Worm (Caenorhabditis elegans) whole organism, L2 larva: Measurements from ENCODE around the gene E01G4.6.

ENCODE experiments used
- C34F6.9 ChIP-seq: fragments of 150-350 bp; optimal IDR thresholded peaks from 2 replicates; lab custom pipeline; 2014; ENCODE audit warnings: missing biosample characterization, missing genetic modification characterization
- R02D3.7 ChIP-seq: fragments of 150-350 bp; optimal IDR thresholded peaks from 2 replicates; lab custom pipeline; 2014; ENCODE audit warnings: missing biosample characterization, missing genetic modification characterization
- Y55F3AM.14 ChIP-seq: fragments of 200-800 bp; sonication (Bioruptor generic); optimal IDR thresholded peaks from 2 replicates; lab custom pipeline; 2018; ENCODE audit warnings: mild to moderate bottlenecking, missing genetic modification characterization, missing compliant biosample characterization
- ZK546.5 ChIP-seq: sonication (generic microtip); optimal IDR thresholded peaks from 2 replicates; lab custom pipeline; 2017; ENCODE audit warnings: missing biosample characterization, missing genetic modification characterization
- alr-1 ChIP-seq: fragments of 150-350 bp; optimal IDR thresholded peaks from 2 replicates; lab custom pipeline; 2014; ENCODE audit warnings: missing biosample characterization, missing genetic modification characterization
- aly-2 ChIP-seq: fragments of 150-350 bp; optimal IDR thresholded peaks from 2 replicates; lab custom pipeline; 2014; ENCODE audit warnings: missing biosample characterization, missing genetic modification characterization
- ama-1 ChIP-seq: fragments of 150-350 bp; optimal IDR thresholded peaks from 2 replicates; lab custom pipeline; 2018; ENCODE audit warnings: inconsistent platforms
- blmp-1 ChIP-seq: sonication (generic microtip); optimal IDR thresholded peaks from 2 replicates; lab custom pipeline; 2017; ENCODE audit warnings: missing genetic modification characterization, mild to moderate bottlenecking, missing compliant biosample characterization, antibody characterized with exemption, moderate library complexity; ENCODE audit not compliant: insufficient read depth
- ceh-16 ChIP-seq: fragments of 150-350 bp; optimal IDR thresholded peaks from 2 replicates; lab custom pipeline; 2014; ENCODE audit warnings: missing biosample characterization, missing genetic modification characterization
- ceh-82 ChIP-seq: fragments of 150-350 bp; optimal IDR thresholded peaks from 2 replicates; lab custom pipeline; 2014; ENCODE audit warnings: missing biosample characterization, missing genetic modification characterization
- crh-2 ChIP-seq: sonication (generic microtip); optimal IDR thresholded peaks from 2 replicates; lab custom pipeline; 2017; ENCODE audit warnings: missing biosample characterization, missing genetic modification characterization
- egl-27 ChIP-seq: sonication (generic microtip); optimal IDR thresholded peaks from 3 replicates; lab custom pipeline; 2017; ENCODE audit warnings: missing biosample characterization, missing genetic modification reagents, missing genetic modification characterization
- gmeb-1 ChIP-seq: fragments of 150-350 bp; optimal IDR thresholded peaks from 2 replicates; lab custom pipeline; 2014; ENCODE audit warnings: missing biosample characterization, missing genetic modification characterization
- lin-11 ChIP-seq: fragments of 150-350 bp; sonication (generic microtip); optimal IDR thresholded peaks from 2 replicates; lab custom pipeline; 2014; ENCODE audit warnings: missing biosample characterization, missing genetic modification characterization, inconsistent platforms, mixed read lengths
- lin-13 ChIP-seq: fragments of 150-350 bp; optimal IDR thresholded peaks from 2 replicates; lab custom pipeline; 2014; ENCODE audit warnings: missing biosample characterization, missing genetic modification reagents, missing genetic modification characterization
- lin-39 ChIP-seq: fragments of 150-350 bp; optimal IDR thresholded peaks from 2 replicates; lab custom pipeline; 2014; ENCODE audit warnings: missing biosample characterization, missing genetic modification reagents, missing genetic modification characterization
- lsy-2 ChIP-seq, 2 experiments: fragments of 150-350 bp in 1 of 2; sonication (generic microtip) in 1 of 2; optimal IDR thresholded peaks; 2 replicates each; lab custom pipeline; 2014 to 2017; ENCODE audit warnings: missing biosample characterization in 2 of 2, missing genetic modification characterization in 2 of 2
- mab-5 ChIP-seq: fragments of 150-350 bp; optimal IDR thresholded peaks from 2 replicates; lab custom pipeline; 2014; ENCODE audit warnings: missing biosample characterization, missing genetic modification characterization
- mbf-1 ChIP-seq: sonication (generic microtip); optimal IDR thresholded peaks from 2 replicates; lab custom pipeline; 2017; ENCODE audit warnings: missing biosample characterization, missing genetic modification characterization
- mdl-1 ChIP-seq, 2 experiments: fragments of 150-350 bp in 1 of 2; sonication (generic microtip) in 1 of 2; optimal IDR thresholded peaks; 2 replicates each; lab custom pipeline; 2017; ENCODE audit warnings: missing biosample characterization in 2 of 2, missing genetic modification characterization in 2 of 2
- nhr-11 ChIP-seq: fragments of 150-350 bp; optimal IDR thresholded peaks from 2 replicates; lab custom pipeline; 2014; ENCODE audit warnings: missing biosample characterization, missing genetic modification characterization
- nhr-12 ChIP-seq: fragments of 150-350 bp; optimal IDR thresholded peaks from 2 replicates; lab custom pipeline; 2014; ENCODE audit warnings: missing biosample characterization, missing genetic modification characterization
- nhr-21 ChIP-seq: fragments of 150-350 bp; optimal IDR thresholded peaks from 2 replicates; lab custom pipeline; 2014; ENCODE audit warnings: missing biosample characterization, missing genetic modification characterization
- nhr-23 ChIP-seq: fragments of 150-350 bp; optimal IDR thresholded peaks from 2 replicates; lab custom pipeline; 2014; ENCODE audit warnings: missing biosample characterization, missing genetic modification reagents, missing genetic modification characterization
- nhr-237 ChIP-seq: fragments of 150-350 bp; optimal IDR thresholded peaks from 2 replicates; lab custom pipeline; 2014; ENCODE audit warnings: missing biosample characterization, missing genetic modification characterization
- nhr-25 ChIP-seq: fragments of 150-350 bp; sonication (generic microtip); optimal IDR thresholded peaks from 3 replicates; lab custom pipeline; 2014; ENCODE audit warnings: missing biosample characterization, missing genetic modification characterization
- nhr-77 ChIP-seq: fragments of 150-350 bp; optimal IDR thresholded peaks from 2 replicates; lab custom pipeline; 2014; ENCODE audit warnings: missing biosample characterization, missing genetic modification characterization
- skn-1 ChIP-seq: sonication (generic microtip); optimal IDR thresholded peaks from 2 replicates; lab custom pipeline; 2017; ENCODE audit warnings: missing biosample characterization, missing genetic modification characterization
- sma-3 ChIP-seq: sonication (generic microtip); optimal IDR thresholded peaks from 2 replicates; lab custom pipeline; 2016; ENCODE audit warnings: missing genetic modification reagents, missing genetic modification characterization, missing compliant biosample characterization
- sma-9 ChIP-seq, 2 experiments: fragments of 150-350 bp in 1 of 2; sonication (generic microtip) in 1 of 2; optimal IDR thresholded peaks; 2 replicates each; lab custom pipeline; 2014 to 2016; ENCODE audit warnings: missing genetic modification characterization in 2 of 2, mild to moderate bottlenecking in 1 of 2, missing biosample characterization in 1 of 2, missing compliant biosample characterization in 1 of 2, missing genetic modification reagents in 1 of 2, moderate library complexity in 1 of 2
- snpc-4 ChIP-seq: fragments of 150-350 bp; optimal IDR thresholded peaks from 2 replicates; lab custom pipeline; 2014; ENCODE audit warnings: missing biosample characterization, missing genetic modification characterization
- unc-39 ChIP-seq: fragments of 150-350 bp; optimal IDR thresholded peaks from 2 replicates; lab custom pipeline; 2014; ENCODE audit warnings: missing biosample characterization, missing genetic modification characterization
- unc-55 ChIP-seq: fragments of 150-350 bp; sonication (generic microtip); optimal IDR thresholded peaks from 3 replicates; lab custom pipeline; 2014; ENCODE audit warnings: missing biosample characterization, missing genetic modification reagents, missing genetic modification characterization
- ztf-1 ChIP-seq: fragments of 200-800 bp; sonication (Bioruptor generic); conservative IDR thresholded peaks from 2 replicates; pipeline ENCODE4 v1.3.6; 2022; ENCODE audit warnings: missing genetic modification characterization, missing compliant biosample characterization
- ztf-4 ChIP-seq: fragments of 150-350 bp; optimal IDR thresholded peaks from 2 replicates; lab custom pipeline; 2014; ENCODE audit warnings: missing biosample characterization, missing genetic modification characterization

The E01G4.6 gene

ce11 chrII:13481781-13482455 is at the start of gene E01G4.6:
Gene E01G4.6 (plus strand): TSS chrII:13482405.
- no peak for TF ChIP-seq nhr-23

ce11 chrII:13436725-13437124 is 45.5 kb upstream of the E01G4.6 start, which contains the start of gene Y48E1C.4:
Gene Y48E1C.4 (minus strand): TSS chrII:13436825.
- TF ChIP-seq ceh-16 = no peak
- no peak for TF ChIP-seq nhr-23
- no peak for TF ChIP-seq unc-55 (GFP tag; lab: Kevin White, UChicago)
- TF ChIP-seq nhr-11 (tag; lab: Kevin White, UChicago) = no peak
- TF ChIP-seq nhr-21 = no peak
- no peak for TF ChIP-seq crh-2 (tag; lab: Kevin White, UChicago)
- no peak for TF ChIP-seq nhr-237
- no peak for TF ChIP-seq Y55F3AM.14 (GFP tag; lab: Kevin White, UChicago)
- TF ChIP-seq ztf-1 = no peak
- TF ChIP-seq lsy-2 (tag; optimal IDR thresholded peaks at IDR 0.05; lab: Kevin White, UChicago) = no peak
- TF ChIP-seq ceh-82 (tag; lab: Kevin White, UChicago) = no peak
- TF ChIP-seq snpc-4 = no peak
- no peak for TF ChIP-seq blmp-1
- no peak for TF ChIP-seq alr-1 (tag; lab: Kevin White, UChicago)
- no peak for TF ChIP-seq ama-1 (lab: Kevin White, UChicago)
- no peak for TF ChIP-seq ZK546.5 (tag; lab: Kevin White, UChicago)
- TF ChIP-seq lin-39 = no peak
- TF ChIP-seq lin-11 (tag; lab: Kevin White, UChicago) = no peak

- no peak for TF ChIP-seq lin-39
These were observed 37.9 kb upstream of the E01G4.6 start for ce11 chrII:13444307-13444706.

- no peak for TF ChIP-seq nhr-25 (tag; lab: Kevin White, UChicago)
- TF ChIP-seq lin-39 = no peak
- TF ChIP-seq nhr-11 (tag; lab: Kevin White, UChicago) = no peak
- TF ChIP-seq unc-39 = no peak
- no peak for TF ChIP-seq unc-55 (GFP tag; lab: Kevin White, UChicago)
- no peak for TF ChIP-seq nhr-12 (tag; lab: Kevin White, UChicago)
- TF ChIP-seq snpc-4 = no peak
- no peak for TF ChIP-seq aly-2 (tag; lab: Kevin White, UChicago)
- TF ChIP-seq C34F6.9 (tag; lab: Kevin White, UChicago) = no peak
- TF ChIP-seq nhr-23 = no peak
- TF ChIP-seq sma-9 (GFP tag; optimal IDR thresholded peaks at IDR 0.05; lab: Kevin White, UChicago) = no peak
- TF ChIP-seq sma-9 (tag; optimal IDR thresholded peaks at IDR 0.05; lab: Kevin White, UChicago) = no peak
- no peak for TF ChIP-seq ztf-4
- no peak for TF ChIP-seq egl-27 (tag; lab: Kevin White, UChicago)
- no peak for TF ChIP-seq mbf-1 (tag; lab: Kevin White, UChicago)
- TF ChIP-seq R02D3.7 = no peak
- TF ChIP-seq mdl-1 (tag; optimal IDR thresholded peaks at IDR 0.05; lab: Kevin White, UChicago) = no peak
- TF ChIP-seq sma-3 = no peak
- TF ChIP-seq gmeb-1 (tag; lab: Kevin White, UChicago) = no peak
These were observed 35.6 kb upstream of the E01G4.6 start for ce11 chrII:13446597-13446996.

- TF ChIP-seq alr-1 (tag; lab: Kevin White, UChicago) (no peak), nhr-237 (no peak), mab-5 (tag; lab: Kevin White, UChicago) (no peak), nhr-77 (no peak), lin-13 (GFP tag; lab: Kevin White, UChicago) (no peak), unc-39 (no peak), skn-1 (tag; lab: Kevin White, UChicago) (no peak), ztf-4 (no peak), unc-55 (GFP tag; lab: Kevin White, UChicago) (no peak), nhr-11 (tag; lab: Kevin White, UChicago) (no peak), Y55F3AM.14 (GFP tag; lab: Kevin White, UChicago) (no peak), gmeb-1 (tag; lab: Kevin White, UChicago) (no peak)
These were observed 35.0 kb upstream of the E01G4.6 start, which contains the start of gene tbc-14 for ce11 chrII:13447166-13447643. Gene tbc-14 (minus strand): TSS chrII:13447593.
